Worm (Caenorhabditis elegans) whole organism, young adult: ENCODE results near the gene swan-1.
A peak's percentile ranks its signal among the peaks of the same experiment; 100 is the strongest.

Experiments
- B0261.1 ChIP-seq: sonication (generic microtip); optimal IDR thresholded peaks from 2 replicates; lab custom pipeline; 2016; ENCODE audit warnings: mild to moderate bottlenecking, missing genetic modification characterization, moderate library complexity, missing compliant biosample characterization
- F33H1.4 ChIP-seq: fragments of 200-800 bp; sonication (Bioruptor generic); IDR thresholded peaks from 2 replicates; pipeline ENCODE4 v1.3.6; 2022; ENCODE audit warnings: missing genetic modification reagents, missing genetic modification characterization, missing compliant biosample characterization
- Y53F4B.3 ChIP-seq: fragments of 200-800 bp; sonication (Bioruptor generic); IDR thresholded peaks from 2 replicates; pipeline ENCODE4 v1.3.6; 2022; ENCODE audit warnings: missing genetic modification reagents, missing genetic modification characterization, missing compliant biosample characterization
- Y53G8AR.9 ChIP-seq: fragments of 200-800 bp; sonication (Bioruptor generic); conservative IDR thresholded peaks from 2 replicates; pipeline ENCODE4 v1.3.6; 2022; ENCODE audit warnings: missing genetic modification reagents, missing genetic modification characterization, missing compliant biosample characterization
- Y67H2A.10 ChIP-seq: fragments of 200-800 bp; sonication (Bioruptor generic); conservative IDR thresholded peaks from 2 replicates; pipeline ENCODE4 v1.3.6; 2022; ENCODE audit warnings: missing genetic modification reagents, missing genetic modification characterization, missing compliant biosample characterization
- Y95B8A.8 ChIP-seq: fragments of 200-800 bp; sonication (Bioruptor generic); IDR thresholded peaks from 2 replicates; pipeline ENCODE4 v1.3.6; 2022; ENCODE audit warnings: missing genetic modification reagents, missing genetic modification characterization, missing compliant biosample characterization
- ZK185.1 ChIP-seq: sonication (generic microtip); optimal IDR thresholded peaks from 2 replicates; lab custom pipeline; 2016; ENCODE audit warnings: mild to moderate bottlenecking, missing genetic modification characterization, missing compliant biosample characterization; ENCODE audit not compliant: poor library complexity, severe bottlenecking
- aptf-2 ChIP-seq: fragments of 200-800 bp; sonication (Bioruptor generic); conservative IDR thresholded peaks from 2 replicates; pipeline ENCODE4 v1.3.6; 2022; ENCODE audit warnings: missing genetic modification reagents, missing genetic modification characterization, missing compliant biosample characterization
- ceh-100 ChIP-seq: fragments of 200-800 bp; sonication (Bioruptor generic); IDR thresholded peaks from 2 replicates; pipeline ENCODE4 v1.3.6; 2022; ENCODE audit warnings: missing genetic modification reagents, missing genetic modification characterization, missing compliant biosample characterization
- ceh-27 ChIP-seq: fragments of 200-800 bp; sonication (Bioruptor generic); optimal IDR thresholded peaks from 2 replicates; lab custom pipeline; 2018; ENCODE audit warnings: mild to moderate bottlenecking, missing genetic modification characterization, moderate library complexity, missing compliant biosample characterization
- ceh-58 ChIP-seq: fragments of 200-800 bp; sonication (Bioruptor generic); IDR thresholded peaks from 2 replicates; pipeline ENCODE4 v1.3.6; 2022; ENCODE audit warnings: missing genetic modification characterization, missing compliant biosample characterization
- ceh-79 ChIP-seq: sonication (generic microtip); optimal IDR thresholded peaks from 2 replicates; lab custom pipeline; 2017; ENCODE audit warnings: mild to moderate bottlenecking, missing genetic modification characterization, missing compliant biosample characterization
- dpl-1 ChIP-seq: fragments of 150-350 bp; optimal IDR thresholded peaks from 2 replicates; lab custom pipeline; 2014; ENCODE audit warnings: missing biosample characterization, missing genetic modification reagents, missing genetic modification characterization
- efl-1 ChIP-seq: fragments of 150-350 bp; optimal IDR thresholded peaks from 2 replicates; lab custom pipeline; 2014; ENCODE audit warnings: missing biosample characterization, missing genetic modification reagents, missing genetic modification characterization
- egl-44 ChIP-seq: fragments of 200-800 bp; sonication (Bioruptor generic); IDR thresholded peaks from 2 replicates; pipeline ENCODE4 v1.3.6; 2022; ENCODE audit warnings: missing genetic modification reagents, missing genetic modification characterization, missing compliant biosample characterization
- egrh-3 ChIP-seq: fragments of 200-800 bp; sonication (Bioruptor generic); IDR thresholded peaks from 2 replicates; pipeline ENCODE4 v1.3.6; 2022; ENCODE audit warnings: missing genetic modification reagents, missing genetic modification characterization, missing compliant biosample characterization
- ekl-4 ChIP-seq: fragments of 200-800 bp; sonication (Bioruptor generic); IDR thresholded peaks from 2 replicates; pipeline ENCODE4 v1.3.6; 2022; ENCODE audit warnings: missing genetic modification reagents, missing genetic modification characterization, missing compliant biosample characterization
- ets-4 ChIP-seq: fragments of 200-800 bp; sonication (Bioruptor generic); optimal IDR thresholded peaks from 2 replicates; lab custom pipeline; 2018; ENCODE audit warnings: mild to moderate bottlenecking, missing genetic modification characterization, missing compliant biosample characterization
- him-1 ChIP-seq: sonication (generic microtip); optimal IDR thresholded peaks from 2 replicates; lab custom pipeline; 2016; ENCODE audit warnings: missing genotype, missing genetic modification reagents, missing genetic modification characterization, missing compliant biosample characterization
- hmg-1.2 ChIP-seq: fragments of 200-800 bp; sonication (Bioruptor generic); IDR thresholded peaks from 2 replicates; pipeline ENCODE4 v1.3.6; 2022; ENCODE audit warnings: missing genetic modification reagents, missing genetic modification characterization, missing compliant biosample characterization
- lin-26 ChIP-seq: fragments of 200-800 bp; sonication (Bioruptor generic); IDR thresholded peaks from 2 replicates; pipeline ENCODE4 v1.3.6; 2022; ENCODE audit warnings: missing genetic modification reagents, missing genetic modification characterization, missing compliant biosample characterization
- lir-1 ChIP-seq: fragments of 200-800 bp; sonication (Bioruptor generic); conservative IDR thresholded peaks from 2 replicates; pipeline ENCODE4 v1.3.6; 2022; ENCODE audit warnings: missing genetic modification reagents, missing genetic modification characterization, missing compliant biosample characterization
- mes-4 ChIP-seq: sonication (generic microtip); optimal IDR thresholded peaks from 2 replicates; lab custom pipeline; 2016; ENCODE audit warnings: missing genotype, missing genetic modification characterization, missing compliant biosample characterization
- nfyb-1 ChIP-seq: fragments of 200-800 bp; sonication (Bioruptor generic); IDR thresholded peaks from 2 replicates; pipeline ENCODE4 v1.3.6; 2022; ENCODE audit warnings: missing genetic modification reagents, missing genetic modification characterization, missing compliant biosample characterization
- nhr-179 ChIP-seq: sonication (generic microtip); optimal IDR thresholded peaks from 2 replicates; lab custom pipeline; 2016; ENCODE audit warnings: mild to moderate bottlenecking, missing genetic modification characterization, missing compliant biosample characterization
- nhr-90 ChIP-seq: sonication (generic microtip); optimal IDR thresholded peaks from 2 replicates; lab custom pipeline; 2016; ENCODE audit warnings: missing genotype, mild to moderate bottlenecking, missing genetic modification characterization, missing compliant biosample characterization
- repo-1 ChIP-seq: sonication (generic microtip); optimal IDR thresholded peaks from 2 replicates; lab custom pipeline; 2017; ENCODE audit warnings: mild to moderate bottlenecking, missing genetic modification characterization, missing compliant biosample characterization
- snpc-1.1 ChIP-seq: sonication (generic microtip); optimal IDR thresholded peaks from 2 replicates; lab custom pipeline; 2017; ENCODE audit warnings: missing genetic modification characterization, mild to moderate bottlenecking, missing compliant biosample characterization, antibody characterized with exemption, moderate library complexity, missing genotype, missing genetic modification reagents; ENCODE audit not compliant: insufficient read depth
- snpc-1.3 ChIP-seq: sonication (generic microtip); optimal IDR thresholded peaks from 2 replicates; lab custom pipeline; 2017; ENCODE audit warnings: missing genetic modification characterization, mild to moderate bottlenecking, missing compliant biosample characterization, antibody characterized with exemption, moderate library complexity, missing genotype, missing genetic modification reagents; ENCODE audit not compliant: insufficient read depth
- snpc-3.4 ChIP-seq: sonication (generic microtip); optimal IDR thresholded peaks from 2 replicates; lab custom pipeline; 2017; ENCODE audit warnings: missing genetic modification characterization, mild to moderate bottlenecking, missing compliant biosample characterization, antibody characterized with exemption, moderate library complexity, missing genotype, missing genetic modification reagents
- snpc-4 ChIP-seq, 5 experiments: fragments of 150-350 bp in 1 of 5; sonication (generic microtip) in 4 of 5; optimal IDR thresholded peaks; 2 replicates each; lab custom pipeline; 2014 to 2018; ENCODE audit warnings: missing genetic modification characterization in 5 of 5, missing biosample characterization in 3 of 5, antibody characterized with exemption in 2 of 5, mild to moderate bottlenecking in 2 of 5, missing compliant biosample characterization in 2 of 5, missing genotype in 2 of 5, moderate library complexity in 2 of 5, missing genetic modification reagents in 1 of 5
- sptf-2 ChIP-seq: fragments of 200-800 bp; sonication (Bioruptor generic); optimal IDR thresholded peaks from 2 replicates; lab custom pipeline; 2018; ENCODE audit warnings: mild to moderate bottlenecking, missing genetic modification characterization, missing compliant biosample characterization
- tbx-9 ChIP-seq: sonication (generic microtip); optimal IDR thresholded peaks from 2 replicates; lab custom pipeline; 2016; ENCODE audit warnings: borderline replicate concordance, missing genetic modification characterization, inconsistent platforms, missing compliant biosample characterization
- tlf-1 ChIP-seq: fragments of 200-800 bp; sonication (Bioruptor generic); optimal IDR thresholded peaks from 2 replicates; lab custom pipeline; 2018; ENCODE audit warnings: mild to moderate bottlenecking, missing genetic modification characterization, missing compliant biosample characterization
- unc-130 ChIP-seq: sonication (generic microtip); optimal IDR thresholded peaks from 2 replicates; lab custom pipeline; 2016; ENCODE audit warnings: missing genetic modification reagents, missing genetic modification characterization, missing compliant biosample characterization
- xnd-1 ChIP-seq: sonication (generic microtip); optimal IDR thresholded peaks from 2 replicates; lab custom pipeline; 2016; ENCODE audit warnings: missing genotype, missing genetic modification reagents, missing genetic modification characterization, missing compliant biosample characterization
- ztf-22 ChIP-seq: fragments of 200-800 bp; sonication (Bioruptor generic); optimal IDR thresholded peaks from 2 replicates; lab custom pipeline; 2018; ENCODE audit warnings: mild to moderate bottlenecking, missing genetic modification characterization, moderate library complexity, missing compliant biosample characterization
- ztf-26 ChIP-seq: sonication (generic microtip); optimal IDR thresholded peaks from 2 replicates; lab custom pipeline; 2017; ENCODE audit warnings: missing genetic modification characterization, missing compliant biosample characterization
- ztf-6 ChIP-seq: fragments of 200-800 bp; sonication (Bioruptor generic); IDR thresholded peaks from 2 replicates; pipeline ENCODE4 v1.3.6; 2022; ENCODE audit warnings: missing genetic modification reagents, missing genetic modification characterization, missing compliant biosample characterization

The swan-1 gene

DNA sequence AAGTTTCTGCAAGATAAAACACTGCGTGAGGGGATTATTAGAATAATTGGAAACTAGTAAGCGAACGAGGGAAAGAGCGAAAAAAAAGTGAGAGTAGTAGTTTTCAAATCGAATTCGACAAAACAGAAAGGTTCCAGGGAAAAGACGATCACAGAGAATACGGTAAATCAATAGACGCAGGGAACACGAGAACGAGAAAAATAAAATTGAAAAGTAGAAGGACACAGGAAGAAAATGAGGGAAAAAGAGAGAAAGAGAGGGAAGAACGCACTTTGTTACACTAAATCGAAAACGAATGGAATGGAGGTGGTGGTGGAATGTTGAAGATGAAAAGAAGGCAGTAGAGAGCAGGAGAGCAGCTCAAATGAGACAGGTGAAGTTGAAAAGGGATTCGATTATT, at the start of gene swan-1:
swan-1 (minus strand) TSS at position 6 of the 400 bp plus-strand sequence.
- no peak for TF ChIP-seq mes-4
- TF ChIP-seq ekl-4 (GFP tag; lab: Robert Waterston, UW), result 0 out of 2 replicates have a peak, but pooled peaks have one; percentile 29

- TF ChIP-seq B0261.1 (no peak), nhr-90 (tag; lab: Kevin White, UChicago) (no peak), egrh-3 (GFP tag; lab: Robert Waterston, UW) (no peak), unc-130 (no peak), nfyb-1 (no peak), ceh-100 (no peak), lin-26 (GFP tag; lab: Robert Waterston, UW) (no peak), egl-44 (GFP tag; lab: Robert Waterston, UW) (no peak), sptf-2 (GFP tag; lab: Kevin White, UChicago) (no peak), snpc-1.1 (tag; lab: Kevin White, UChicago) (no peak), Y53G8AR.9 (GFP tag; lab: Robert Waterston, UW) (no peak), hmg-1.2 (no peak), ZK185.1 (tag; lab: Kevin White, UChicago) (no peak), ztf-22 (GFP tag; lab: Kevin White, UChicago) (no peak), ztf-6 (no peak), Y67H2A.10 (GFP tag; lab: Robert Waterston, UW) (no peak), tbx-9 (tag; lab: Kevin White, UChicago) (no peak), snpc-1.3 (tag; lab: Kevin White, UChicago) (no peak), Y95B8A.8 (GFP tag; lab: Robert Waterston, UW) (no peak)
Observed at ce11 chrV:13856376-13856775, 49.3 kb upstream of the swan-1 start, which contains the start of gene srx-134. TSS of gene srx-134 (minus strand) at chrV:13856476.

DNA sequence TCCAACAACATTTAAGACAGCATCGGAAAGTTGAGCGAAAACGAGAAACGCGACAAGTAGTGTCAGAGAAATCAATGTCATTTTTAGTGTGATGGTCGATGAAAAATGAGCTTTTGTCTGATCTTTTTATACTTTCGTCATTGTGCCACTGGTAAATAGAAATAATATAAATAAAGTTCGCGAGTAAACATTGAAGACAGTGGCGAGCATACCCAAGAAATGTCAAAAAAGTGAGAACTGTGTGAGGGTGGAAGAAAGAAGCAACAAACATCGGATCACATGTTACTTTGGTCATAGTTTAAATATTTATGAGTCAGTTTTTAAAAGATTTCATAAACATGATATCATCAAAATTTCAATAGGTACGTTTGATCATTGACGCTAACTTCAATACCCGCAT, 47.3 kb upstream of the swan-1 start, which contains the start of gene ttr-21:
ttr-21 (minus strand) TSS at position 100 of the 400 bp plus-strand sequence.
- no peak for TF ChIP-seq F33H1.4 (GFP tag; lab: Robert Waterston, UW)
- TF ChIP-seq ets-4 (GFP tag; lab: Kevin White, UChicago), result no peak
- TF ChIP-seq aptf-2 (GFP tag; lab: Robert Waterston, UW), result no peak
- no peak for TF ChIP-seq snpc-4 (GFP tag; optimal IDR thresholded peaks at IDR 0.05; lab: Kevin White, UChicago)
- TF ChIP-seq snpc-4 (tag; optimal IDR thresholded peaks at IDR 0.05; lab: Kevin White, UChicago), result no peak
- no peak for TF ChIP-seq repo-1 (tag; lab: Kevin White, UChicago)
- TF ChIP-seq nfyb-1, result no peak
- TF ChIP-seq dpl-1, result no peak
- TF ChIP-seq nhr-90 (tag; lab: Kevin White, UChicago), result no peak
- TF ChIP-seq nhr-179 (tag; lab: Kevin White, UChicago), result no peak

DNA sequence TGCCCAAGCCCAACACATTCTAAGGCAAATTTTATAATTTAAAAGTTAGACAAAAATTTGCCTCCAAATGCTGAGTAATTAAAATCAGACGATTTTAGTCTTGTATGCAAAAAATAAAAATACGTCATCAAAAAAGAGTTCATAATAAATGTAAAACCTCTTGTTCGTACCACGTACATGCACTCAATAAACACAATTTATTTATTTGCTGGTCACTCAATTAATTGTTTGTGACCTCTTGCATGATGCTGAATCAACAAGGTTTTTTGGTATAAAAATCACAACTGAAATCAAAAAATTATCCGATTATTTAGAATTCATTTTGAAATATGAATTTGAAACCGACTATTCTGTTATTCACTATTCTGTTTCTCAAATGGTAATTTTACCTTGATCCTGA, 43.1 kb upstream of the swan-1 start, which contains the start of gene hpx-2:
hpx-2 (plus strand) TSS at position 301 of the 400 bp plus-strand sequence.
- TF ChIP-seq lir-1 (GFP tag; lab: Robert Waterston, UW) (no peak), him-1 (no peak), efl-1 (no peak), nfyb-1 (no peak), ztf-26 (tag; lab: Kevin White, UChicago) (no peak), unc-130 (no peak), ceh-27 (GFP tag; lab: Kevin White, UChicago) (no peak), tlf-1 (GFP tag; lab: Kevin White, UChicago) (no peak), Y95B8A.8 (GFP tag; lab: Robert Waterston, UW) (no peak), snpc-4 (GFP tag; optimal IDR thresholded peaks at IDR 0.05; lab: Kevin White, UChicago) (no peak), snpc-4 (tag; optimal IDR thresholded peaks at IDR 0.05; lab: Kevin White, UChicago) (no peak), ceh-58 (GFP tag; lab: Robert Waterston, UW) (no peak), ceh-79 (tag; lab: Kevin White, UChicago) (no peak), snpc-3.4 (tag; lab: Kevin White, UChicago) (no peak), xnd-1 (no peak), Y53F4B.3 (no peak), Y67H2A.10 (GFP tag; lab: Robert Waterston, UW) (no peak), hmg-1.2 (no peak)
